Fruit fly (Drosophila melanogaster): ENCODE data around the gene skd.

skd gene

DNA sequence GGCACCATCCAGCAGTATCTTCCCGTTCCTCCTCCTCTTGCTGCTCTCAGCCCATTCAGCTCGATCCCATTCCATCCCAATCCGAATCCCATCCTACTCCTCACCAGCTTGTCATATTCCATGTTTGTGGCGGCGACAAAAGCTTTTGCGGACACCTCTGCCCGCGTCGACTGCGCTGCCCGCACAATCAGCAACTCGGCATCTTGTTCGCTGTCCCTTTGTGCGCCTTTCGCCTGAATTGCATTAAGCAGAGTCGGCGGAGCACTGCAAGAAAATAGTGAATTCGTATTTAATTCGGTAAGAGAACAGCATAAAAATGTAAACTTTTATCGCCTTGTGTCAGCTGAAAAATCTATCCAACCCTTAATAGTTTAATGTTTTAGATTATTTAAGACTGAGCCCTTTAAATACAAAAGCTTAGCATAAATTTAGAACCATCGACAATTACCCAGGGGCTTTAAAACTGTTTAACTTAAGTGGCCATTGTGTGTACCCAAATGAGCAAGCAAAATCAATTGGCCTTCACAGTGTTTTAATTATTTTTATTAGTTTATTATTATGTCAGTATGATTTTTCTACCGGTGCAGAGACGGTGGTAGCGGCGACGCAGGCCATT, 76.6 kb downstream of the skd start (continued):
- TF ChIP-seq Meics (GFP tag; optimal IDR thresholded peaks at IDR 0.05) (no peak), lola (GFP tag; optimal IDR thresholded peaks at IDR 0.05) (peak in 1 of 3 experiments; percentile 42), CG6254 (GFP tag; optimal IDR thresholded peaks at IDR 0.05) (peak; percentile 15), Asciz (GFP tag; optimal IDR thresholded peaks at IDR 0.05) (peak; percentile 28), bigmax (GFP tag; optimal IDR thresholded peaks at IDR 0.05) (no peak), gem (tag; optimal IDR thresholded peaks at IDR 0.05) (peak; percentile 64), croc (GFP tag; conservative IDR thresholded peaks at IDR 0.05) (peak; percentile 12; the same call in 1 of the 3 replicates), btn (GFP tag; optimal IDR thresholded peaks at IDR 0.05) (no peak), Blimp-1 (GFP tag; optimal IDR thresholded peaks at IDR 0.05) (peak; percentile 36), bcd (GFP tag; optimal IDR thresholded peaks at IDR 0.05) (peak; percentile 14), CG1529 (GFP tag; optimal IDR thresholded peaks at IDR 0.05) (peak; percentile 16), CG1647 (GFP tag; optimal IDR thresholded peaks at IDR 0.05) (no peak), Xrp1 (GFP tag; IDR thresholded peaks at IDR 0.05) (peak; percentile 37; the same call in 1 of the 2 replicates), hbn (GFP tag; IDR thresholded peaks at IDR 0.05; ENCODE audit: partially characterized antibody) (no peak), Adf1 (GFP tag; IDR thresholded peaks at IDR 0.05) (peak; percentile 53), Hmx (GFP tag; optimal IDR thresholded peaks at IDR 0.05) (no peak), Stat92E (GFP tag; optimal IDR thresholded peaks at IDR 0.05) (no peak), C15 (GFP tag; IDR thresholded peaks at IDR 0.05) (no peak), tin (GFP tag; optimal IDR thresholded peaks at IDR 0.05) (no peak), CG3847 (GFP tag; IDR thresholded peaks at IDR 0.05) (no peak), Ets65A (GFP tag) (peak; percentile 40), sens-2 (GFP tag; IDR thresholded peaks at IDR 0.05) (no peak), H2.0 (GFP tag; IDR thresholded peaks at IDR 0.05) (no peak), Doc3 (GFP tag; IDR thresholded peaks at IDR 0.05; ENCODE audit: partially characterized antibody) (no peak), Gsc (GFP tag; IDR thresholded peaks at IDR 0.05) (no peak), CG11504 (tag; optimal IDR thresholded peaks at IDR 0.05) (peak; percentile 55), fd96Cb (tag; optimal IDR thresholded peaks at IDR 0.05) (peak; percentile 37), lbe (GFP tag; optimal IDR thresholded peaks at IDR 0.05) (peak; percentile 19), Ravus (GFP tag; IDR thresholded peaks at IDR 0.05) (no peak), CG18262 (tag; optimal IDR thresholded peaks at IDR 0.05) (peak; percentile 50), CG30020 (tag; optimal IDR thresholded peaks at IDR 0.05) (no peak), Drgx (GFP tag; IDR thresholded peaks at IDR 0.05) (peak; percentile 69), run (tag; optimal IDR thresholded peaks at IDR 0.05) (no peak), tx (GFP tag; optimal IDR thresholded peaks at IDR 0.05) (no peak), CG15514 (GFP tag; optimal IDR thresholded peaks at IDR 0.05) (no peak), sima (GFP tag; optimal IDR thresholded peaks at IDR 0.05) (no peak), CG7839 (tag; optimal IDR thresholded peaks at IDR 0.05) (peak; percentile 30), Hmr (GFP tag; optimal IDR thresholded peaks at IDR 0.05) (no peak), CG16815 (GFP tag; optimal IDR thresholded peaks at IDR 0.05) (no peak), HHEX (GFP tag; optimal IDR thresholded peaks at IDR 0.05) (no peak), CG6654 (GFP tag; optimal IDR thresholded peaks at IDR 0.05) (peak; percentile 13), CG13123 (GFP tag; optimal IDR thresholded peaks at IDR 0.05) (no peak), dmrt99B (tag; optimal IDR thresholded peaks at IDR 0.05) (peak; percentile 27), CG7271 (tag; optimal IDR thresholded peaks at IDR 0.05) (no peak), CG18599 (GFP tag; optimal IDR thresholded peaks at IDR 0.05) (no peak), Pdp1 (GFP tag; optimal IDR thresholded peaks at IDR 0.05) (no peak), CG10979 (tag; optimal IDR thresholded peaks at IDR 0.05) (peak; percentile 54)
